Fruit fly (Drosophila melanogaster) whole organism, embryonic: ENCODE data around the gene CG6937.

Experiments used
- CG11085 ChIP-seq: fragments of 200-800 bp; sonication (Bioruptor generic); IDR thresholded peaks from 2 replicates; pipeline ENCODE4 v1.3.6; 2022; ENCODE audit warnings: missing biosample characterization, missing genetic modification characterization
- CG11093 ChIP-seq: fragments of 200-800 bp; sonication (Bioruptor generic); IDR thresholded peaks from 3 replicates; pipeline ENCODE4 v1.3.6; 2022; ENCODE audit warnings: missing biosample characterization, missing genetic modification characterization
- CG11696 ChIP-seq: fragments of 200-800 bp; sonication (Bioruptor generic); IDR thresholded peaks from 2 replicates; pipeline ENCODE4 v1.3.6; 2022; ENCODE audit warnings: missing biosample characterization, missing genetic modification characterization
- CG12236 ChIP-seq: fragments of 200-800 bp; sonication (Bioruptor generic); optimal IDR thresholded peaks from 2 replicates; lab custom pipeline; 2016; ENCODE audit warnings: missing biosample characterization, missing genetic modification characterization
- CG15601 ChIP-seq: fragments of 200-800 bp; sonication (Bioruptor generic); optimal IDR thresholded peaks from 3 replicates; lab custom pipeline; 2019; ENCODE audit warnings: missing biosample characterization, mild to moderate bottlenecking, missing genetic modification characterization, moderate library complexity
- CG1603 ChIP-seq: fragments of 200-800 bp; sonication (Bioruptor generic); optimal IDR thresholded peaks from 2 replicates; lab custom pipeline; 2019; ENCODE audit warnings: missing biosample characterization, mild to moderate bottlenecking, missing genetic modification characterization, moderate library complexity
- CG17612 ChIP-seq: fragments of 200-800 bp; sonication (Bioruptor generic); IDR thresholded peaks from 2 replicates; pipeline ENCODE4 v1.3.6; 2022; ENCODE audit warnings: missing biosample characterization, missing genetic modification characterization
- CG18011 ChIP-seq: fragments of 200-800 bp; sonication (Bioruptor generic); optimal IDR thresholded peaks from 2 replicates; lab custom pipeline; 2017; ENCODE audit warnings: missing biosample characterization, missing genetic modification characterization, mild to moderate bottlenecking, moderate library complexity, missing genotype
- CG18599 ChIP-seq: fragments of 200-800 bp; sonication (Bioruptor generic); optimal IDR thresholded peaks from 3 replicates; lab custom pipeline; 2017; ENCODE audit warnings: missing biosample characterization, missing genetic modification characterization, mild to moderate bottlenecking, moderate library complexity, missing genetic modification reagents
- CG3847 ChIP-seq: fragments of 200-800 bp; sonication (Bioruptor generic); IDR thresholded peaks from 2 replicates; pipeline ENCODE4 v1.3.6; 2022; ENCODE audit warnings: missing biosample characterization, missing genetic modification characterization
- CG4328 ChIP-seq: fragments of 200-800 bp; sonication (Bioruptor generic); optimal IDR thresholded peaks from 3 replicates; lab custom pipeline; 2017; ENCODE audit warnings: missing biosample characterization, missing genetic modification reagents, missing genetic modification characterization
- CG4360 ChIP-seq: fragments of 200-800 bp; sonication (Bioruptor generic); IDR thresholded peaks from 2 replicates; pipeline ENCODE4 v1.3.6; 2022; ENCODE audit warnings: missing biosample characterization, missing genetic modification characterization
- CG6654 ChIP-seq: fragments of 200-800 bp; sonication (Bioruptor generic); optimal IDR thresholded peaks from 2 replicates; lab custom pipeline; 2017; ENCODE audit warnings: missing biosample characterization, mild to moderate bottlenecking, missing genetic modification characterization
- CG8944 ChIP-seq: fragments of 200-800 bp; sonication (Bioruptor generic); optimal IDR thresholded peaks from 3 replicates; lab custom pipeline; 2016; ENCODE audit warnings: missing biosample characterization, missing genetic modification characterization
- CG9876 ChIP-seq: fragments of 200-800 bp; sonication (Bioruptor generic); optimal IDR thresholded peaks from 2 replicates; lab custom pipeline; 2016; ENCODE audit warnings: missing biosample characterization, missing genetic modification characterization
- Doc2 ChIP-seq: fragments of 200-800 bp; sonication (Bioruptor generic); IDR thresholded peaks from 2 replicates; pipeline ENCODE4 v1.3.6; 2022; ENCODE audit warnings: missing biosample characterization, missing genetic modification characterization
- ERR ChIP-seq: fragments of 200-800 bp; sonication (Bioruptor generic); optimal IDR thresholded peaks from 2 replicates; lab custom pipeline; 2016; ENCODE audit warnings: missing biosample characterization, missing genetic modification characterization
- HHEX ChIP-seq: fragments of 200-800 bp; sonication (Bioruptor generic); optimal IDR thresholded peaks from 3 replicates; lab custom pipeline; 2017; ENCODE audit warnings: missing biosample characterization, mild to moderate bottlenecking, missing genetic modification characterization, missing genetic modification reagents
- HLHmδ ChIP-seq: fragments of 200-800 bp; sonication (Bioruptor generic); optimal IDR thresholded peaks from 2 replicates; lab custom pipeline; 2018; ENCODE audit warnings: missing biosample characterization, mild to moderate bottlenecking, missing genetic modification characterization, moderate library complexity
- Jarid2 ChIP-seq: fragments of 200-800 bp; sonication (Bioruptor generic); optimal IDR thresholded peaks from 3 replicates; lab custom pipeline; 2017; ENCODE audit warnings: mild to moderate bottlenecking, missing biosample characterization, missing genetic modification reagents, missing genetic modification characterization
- MESR4 ChIP-seq: fragments of 200-800 bp; sonication (Bioruptor generic); optimal IDR thresholded peaks from 2 replicates; lab custom pipeline; 2018; ENCODE audit warnings: missing biosample characterization, mild to moderate bottlenecking, missing genetic modification characterization, moderate library complexity
- NC2α ChIP-seq: fragments of 200-800 bp; sonication (Bioruptor generic); optimal IDR thresholded peaks from 2 replicates; lab custom pipeline; 2016; ENCODE audit warnings: missing biosample characterization, missing genetic modification characterization
- Nf-YB ChIP-seq: fragments of 200-800 bp; sonication (Bioruptor generic); optimal IDR thresholded peaks from 3 replicates; lab custom pipeline; 2019; ENCODE audit warnings: missing biosample characterization, mild to moderate bottlenecking, missing genetic modification characterization, moderate library complexity
- Scr ChIP-seq: fragments of 200-800 bp; sonication (Bioruptor generic); IDR thresholded peaks from 2 replicates; pipeline ENCODE4 v1.3.6; 2022; ENCODE audit warnings: missing biosample characterization, missing genetic modification characterization; ENCODE audit not compliant: partially characterized antibody
- Sox102F ChIP-seq: fragments of 200-800 bp; sonication (Bioruptor generic); optimal IDR thresholded peaks from 2 replicates; lab custom pipeline; 2018; ENCODE audit warnings: missing biosample characterization, mild to moderate bottlenecking, missing genetic modification characterization, moderate library complexity
- Sry-δ ChIP-seq: fragments of 200-800 bp; sonication (Bioruptor generic); optimal IDR thresholded peaks from 2 replicates; lab custom pipeline; 2016; ENCODE audit warnings: missing biosample characterization, missing genetic modification characterization
- ash1 ChIP-seq: fragments of 200-800 bp; sonication (Bioruptor generic); optimal IDR thresholded peaks from 2 replicates; lab custom pipeline; 2018; ENCODE audit warnings: missing biosample characterization, mild to moderate bottlenecking, missing genetic modification characterization
- bab2 ChIP-seq: fragments of 200-800 bp; sonication (Bioruptor generic); optimal IDR thresholded peaks from 2 replicates; lab custom pipeline; 2016; ENCODE audit warnings: missing biosample characterization, missing genetic modification characterization
- bbx ChIP-seq: fragments of 200-800 bp; sonication (Bioruptor generic); IDR thresholded peaks from 2 replicates; pipeline ENCODE4 v1.3.6; 2022; ENCODE audit warnings: missing biosample characterization, missing genetic modification characterization; ENCODE audit not compliant: partially characterized antibody
- bsh ChIP-seq, 2 experiments: fragments of 200-800 bp; sonication (Bioruptor generic); optimal IDR thresholded peaks; 2 replicates each; lab custom pipeline; 2017 to 2018; ENCODE audit warnings: mild to moderate bottlenecking in 2 of 2, missing biosample characterization in 2 of 2, missing genetic modification characterization in 2 of 2, moderate library complexity in 1 of 2
- dysf ChIP-seq: fragments of 200-800 bp; sonication (Bioruptor generic); IDR thresholded peaks from 3 replicates; pipeline ENCODE4 v1.3.6; 2022; ENCODE audit warnings: missing biosample characterization, missing genetic modification characterization
- fu2 ChIP-seq: fragments of 200-800 bp; sonication (Bioruptor generic); optimal IDR thresholded peaks from 2 replicates; lab custom pipeline; 2016; ENCODE audit warnings: missing biosample characterization, missing genetic modification characterization
- gem ChIP-seq: fragments of 200-800 bp; sonication (Bioruptor generic); optimal IDR thresholded peaks from 2 replicates; lab custom pipeline; 2019; ENCODE audit warnings: missing biosample characterization, mild to moderate bottlenecking, missing genetic modification characterization, moderate library complexity
- gro ChIP-seq: fragments of 200-800 bp; sonication (Bioruptor generic); optimal IDR thresholded peaks from 2 replicates; lab custom pipeline; 2016; ENCODE audit warnings: missing biosample characterization, missing genetic modification characterization
- knrl ChIP-seq: fragments of 200-800 bp; sonication (Bioruptor generic); IDR thresholded peaks from 3 replicates; pipeline ENCODE4 v1.3.6; 2022; ENCODE audit warnings: missing biosample characterization, missing genetic modification characterization; ENCODE audit not compliant: partially characterized antibody
- lab ChIP-seq: fragments of 200-800 bp; sonication (Bioruptor generic); optimal IDR thresholded peaks from 3 replicates; lab custom pipeline; 2017; ENCODE audit warnings: missing biosample characterization, missing genetic modification characterization, mild to moderate bottlenecking, moderate library complexity, missing genetic modification reagents
- lmd ChIP-seq: fragments of 200-800 bp; sonication (Bioruptor generic); IDR thresholded peaks from 2 replicates; pipeline ENCODE4 v1.3.6; 2022; ENCODE audit warnings: missing biosample characterization, missing genetic modification characterization
- maf-S ChIP-seq: fragments of 200-800 bp; sonication (Bioruptor generic); optimal IDR thresholded peaks from 2 replicates; lab custom pipeline; 2016; ENCODE audit warnings: missing biosample characterization, missing genetic modification characterization
- nerfin-1 ChIP-seq: fragments of 200-800 bp; sonication (Bioruptor generic); optimal IDR thresholded peaks from 3 replicates; lab custom pipeline; 2019; ENCODE audit warnings: missing biosample characterization, mild to moderate bottlenecking, missing genetic modification characterization, moderate library complexity
- nerfin-2 ChIP-seq: fragments of 200-800 bp; sonication (Bioruptor generic); IDR thresholded peaks from 2 replicates; pipeline ENCODE4 v1.3.6; 2022; ENCODE audit warnings: missing biosample characterization, missing genetic modification characterization; ENCODE audit not compliant: partially characterized antibody
- nom ChIP-seq: fragments of 200-800 bp; sonication (Bioruptor generic); optimal IDR thresholded peaks from 2 replicates; lab custom pipeline; 2017; ENCODE audit warnings: missing biosample characterization, missing genetic modification characterization, mild to moderate bottlenecking, moderate library complexity, missing genetic modification reagents
- pho ChIP-seq: fragments of 200-800 bp; sonication (Bioruptor generic); optimal IDR thresholded peaks from 2 replicates; lab custom pipeline; 2016; ENCODE audit warnings: missing biosample characterization, missing genetic modification characterization
- pzg ChIP-seq: fragments of 200-800 bp; sonication (Bioruptor generic); optimal IDR thresholded peaks from 3 replicates; lab custom pipeline; 2018; ENCODE audit warnings: missing biosample characterization, mild to moderate bottlenecking, missing genetic modification characterization, moderate library complexity
- rib ChIP-seq: fragments of 200-800 bp; sonication (Bioruptor generic); IDR thresholded peaks from 2 replicates; pipeline ENCODE4 v1.3.6; 2022; ENCODE audit warnings: missing biosample characterization, missing genetic modification characterization
- sna ChIP-seq: fragments of 200-800 bp; sonication (Bioruptor generic); IDR thresholded peaks from 2 replicates; pipeline ENCODE4 v1.3.6; 2022; ENCODE audit warnings: missing biosample characterization, missing genetic modification characterization; ENCODE audit not compliant: partially characterized antibody
- sob ChIP-seq: fragments of 200-800 bp; sonication (Bioruptor generic); IDR thresholded peaks from 2 replicates; pipeline ENCODE4 v1.3.6; 2022; ENCODE audit warnings: missing biosample characterization, missing genetic modification characterization
- tna ChIP-seq: fragments of 200-800 bp; sonication (Bioruptor generic); IDR thresholded peaks from 2 replicates; pipeline ENCODE4 v1.3.6; 2022; ENCODE audit warnings: missing biosample characterization, missing genetic modification characterization; ENCODE audit not compliant: partially characterized antibody
- unpg ChIP-seq: fragments of 200-800 bp; sonication (Bioruptor generic); optimal IDR thresholded peaks from 3 replicates; lab custom pipeline; 2018; ENCODE audit warnings: missing biosample characterization, mild to moderate bottlenecking, missing genetic modification characterization, moderate library complexity
- wdn ChIP-seq: fragments of 200-800 bp; sonication (Bioruptor generic); IDR thresholded peaks from 2 replicates; pipeline ENCODE4 v1.3.6; 2022; ENCODE audit warnings: missing biosample characterization, missing genetic modification characterization

Gene CG6937

dm6 chr3R:22587419-22587963 is 2.9 kb downstream of the CG6937 start, which contains the start of gene Efa6 (continued):
- TF ChIP-seq dysf (no peak), gem (tag; lab: Kevin White, UChicago) (no peak), lab (peak; percentile 58), sna (GFP tag; lab: Robert Waterston, UW) (peak; percentile 98), MESR4 (GFP tag; lab: Kevin White, UChicago) (peak; percentile 88), CG9876 (GFP tag; lab: Kevin White, UChicago) (no peak), Sry-δ (GFP tag; lab: Kevin White, UChicago) (peak; percentile 93), fu2 (GFP tag; lab: Kevin White, UChicago) (no peak), CG1603 (tag; lab: Kevin White, UChicago) (peak; percentile 10), Nf-YB (GFP tag; lab: Kevin White, UChicago) (no peak), CG18599 (no peak), nom (GFP tag; lab: Kevin White, UChicago) (peak; percentile 54), NC2α (GFP tag; lab: Kevin White, UChicago) (no peak), CG11093 (GFP tag; lab: Robert Waterston, UW) (no peak), nerfin-2 (GFP tag; lab: Robert Waterston, UW) (peak; percentile 86), pho (no peak), unpg (peak; percentile 48), tna (peak; percentile 70), CG18011 (GFP tag; lab: Kevin White, UChicago) (peak; percentile 25), HLHmδ (GFP tag; lab: Kevin White, UChicago) (no peak), lmd (GFP tag; lab: Robert Waterston, UW) (peak; percentile 44), gro (GFP tag; lab: Kevin White, UChicago) (peak; percentile 59), CG17612 (GFP tag; lab: Robert Waterston, UW) (no peak), ERR (GFP tag; lab: Kevin White, UChicago) (peak; percentile 26), sob (GFP tag; lab: Robert Waterston, UW) (peak; percentile 31; the same call in 1 of the 2 replicates), rib (GFP tag; lab: Robert Waterston, UW) (peak; percentile 54; the same call in 1 of the 2 replicates), CG8944 (GFP tag; lab: Kevin White, UChicago) (no peak), HHEX (GFP tag; lab: Kevin White, UChicago) (no peak), ash1 (no peak), CG11085 (no peak), Scr (GFP tag; lab: Robert Waterston, UW) (peak; percentile 97), wdn (GFP tag; lab: Robert Waterston, UW) (no peak), CG6654 (GFP tag; lab: Kevin White, UChicago) (no peak), Jarid2 (peak; percentile 93), pzg (GFP tag; lab: Kevin White, UChicago) (peak; percentile 81), CG11696 (GFP tag; lab: Robert Waterston, UW) (no peak), CG4360 (GFP tag; lab: Robert Waterston, UW) (no peak), bbx (GFP tag; lab: Robert Waterston, UW) (peak; percentile 86), CG15601 (tag; lab: Kevin White, UChicago) (peak; percentile 59), knrl (peak; percentile 97), nerfin-1 (peak; percentile 43), bab2 (GFP tag; lab: Kevin White, UChicago) (peak; percentile 42), CG3847 (peak; percentile 79), Sox102F (GFP tag; lab: Kevin White, UChicago) (no peak), CG12236 (GFP tag; lab: Kevin White, UChicago) (no peak), bsh (GFP tag; optimal IDR thresholded peaks at IDR 0.05; lab: Kevin White, UChicago) (peak; percentile 11 to 30), Doc2 (GFP tag; lab: Robert Waterston, UW) (no peak), CG4328 (no peak), maf-S (GFP tag; lab: Kevin White, UChicago) (peak; percentile 48)
